Worm (Caenorhabditis elegans) whole organism, mixed stage, embryonic: ENCODE data around the gene Y47C4A.1.

Experiments used
- hlh-1 ChIP-seq: fragments of 150-350 bp; optimal IDR thresholded peaks from 2 replicates; lab custom pipeline; 2014; ENCODE audit warnings: missing biosample characterization, missing genetic modification reagents, missing genetic modification characterization
- mep-1 ChIP-seq: fragments of 150-350 bp; optimal IDR thresholded peaks from 2 replicates; lab custom pipeline; 2017; ENCODE audit warnings: missing biosample characterization, missing genetic modification reagents, missing genetic modification characterization, inconsistent platforms
- pha-4 ChIP-seq: fragments of 150-350 bp; optimal IDR thresholded peaks from 2 replicates; lab custom pipeline; 2018; ENCODE audit warnings: missing biosample characterization, missing genetic modification reagents, missing genetic modification characterization
- ztf-11 ChIP-seq: fragments of 150-350 bp; optimal IDR thresholded peaks from 2 replicates; lab custom pipeline; 2014; ENCODE audit warnings: missing biosample characterization, missing genetic modification characterization

ce11 chrX:295726-296125 lies 9.7 kb upstream of the Y47C4A.1 start:
- TF ChIP-seq ztf-11 (tag; lab: Kevin White, UChicago) (no peak), pha-4 (tag; lab: Kevin White, UChicago) (no peak), mep-1 (tag; lab: Kevin White, UChicago) (no peak), hlh-1 (no peak)
